Fruit fly (Drosophila melanogaster): ENCODE results near the gene CG13919.

CG13919 gene

dm6 chr3L:1615701-1616100, 29.6 kb upstream of the CG13919 start, which contains the start of gene CG12105:
CG12105 (minus strand) TSS chr3L:1615801.
- TF ChIP-seq az2 (GFP tag; optimal IDR thresholded peaks at IDR 0.05), result no peak
- TF ChIP-seq tap (tag; optimal IDR thresholded peaks at IDR 0.05), result no peak
- TF ChIP-seq BtbVII (GFP tag; optimal IDR thresholded peaks at IDR 0.05), result no peak
- no peak for TF ChIP-seq CoRest (tag; optimal IDR thresholded peaks at IDR 0.05)
- TF ChIP-seq fd3F (GFP tag; optimal IDR thresholded peaks at IDR 0.05), result no peak
- no peak for TF ChIP-seq Dek (tag; optimal IDR thresholded peaks at IDR 0.05)
- no peak for TF ChIP-seq Usf (GFP tag; optimal IDR thresholded peaks at IDR 0.05)
- TF ChIP-seq CG7357 (GFP tag; IDR thresholded peaks at IDR 0.05), result no peak
- no peak for TF ChIP-seq wor (GFP tag; IDR thresholded peaks at IDR 0.05)
- TF ChIP-seq CG16779 (GFP tag; IDR thresholded peaks at IDR 0.05), result no peak
- TF ChIP-seq Elba2 (GFP tag; optimal IDR thresholded peaks at IDR 0.05), result no peak
- TF ChIP-seq dmrt11E (tag; optimal IDR thresholded peaks at IDR 0.05), result no peak
- no peak for TF ChIP-seq CG15073 (GFP tag; optimal IDR thresholded peaks at IDR 0.05)
- TF ChIP-seq CG17328 (GFP tag; IDR thresholded peaks at IDR 0.05), result no peak
- TF ChIP-seq lbe (GFP tag; optimal IDR thresholded peaks at IDR 0.05), result no peak
- TF ChIP-seq nmo (GFP tag; optimal IDR thresholded peaks at IDR 0.05), result no peak

- TF ChIP-seq zen2 (GFP tag; IDR thresholded peaks at IDR 0.05; ENCODE audit: partially characterized antibody) (no peak), oc (tag; optimal IDR thresholded peaks at IDR 0.05) (no peak), CG10267 (tag; optimal IDR thresholded peaks at IDR 0.05) (peak; percentile 39), dm (GFP tag; optimal IDR thresholded peaks at IDR 0.05) (no peak), CG12769 (tag; optimal IDR thresholded peaks at IDR 0.05) (no peak), pita (GFP tag; optimal IDR thresholded peaks at IDR 0.05) (no peak), rib (GFP tag; IDR thresholded peaks at IDR 0.05) (no peak), Ptx1 (GFP tag; IDR thresholded peaks at IDR 0.05) (no peak; the same call in 1 of the 2 replicates), nerfin-2 (GFP tag; IDR thresholded peaks at IDR 0.05; ENCODE audit: partially characterized antibody) (0 out of 2 replicates have a peak, but pooled peaks have one; percentile 16), Dip3 (GFP tag; optimal IDR thresholded peaks at IDR 0.05) (peak; percentile 1), slbo (GFP tag; IDR thresholded peaks at IDR 0.05) (peak; percentile 39; the same call in 1 of the 2 replicates), ab (GFP tag; optimal IDR thresholded peaks at IDR 0.05) (no peak), CG12219 (GFP tag; optimal IDR thresholded peaks at IDR 0.05) (no peak), jumu (GFP tag; optimal IDR thresholded peaks at IDR 0.05) (no peak), CG1603 (tag; optimal IDR thresholded peaks at IDR 0.05) (no peak), CG33213 (GFP tag; optimal IDR thresholded peaks at IDR 0.05) (no peak), gsb-n (tag; optimal IDR thresholded peaks at IDR 0.05) (peak; percentile 83), tio (GFP tag; optimal IDR thresholded peaks at IDR 0.05) (no peak), CG7745 (tag; optimal IDR thresholded peaks at IDR 0.05) (no peak), CG10979 (tag; optimal IDR thresholded peaks at IDR 0.05) (peak; percentile 11), Side (GFP tag; optimal IDR thresholded peaks at IDR 0.05) (no peak), CG7786 (GFP tag; optimal IDR thresholded peaks at IDR 0.05) (no peak), CG16863 (GFP tag; optimal IDR thresholded peaks at IDR 0.05) (no peak), CG17359 (tag; optimal IDR thresholded peaks at IDR 0.05) (no peak), cg (GFP tag; optimal IDR thresholded peaks at IDR 0.05) (no peak), Hr39 (optimal IDR thresholded peaks at IDR 0.05) (no peak), lilli (GFP tag; optimal IDR thresholded peaks at IDR 0.05) (peak; percentile 64), pb (GFP tag; optimal IDR thresholded peaks at IDR 0.05) (no peak), cas (GFP tag; IDR thresholded peaks at IDR 0.05) (no peak), mld (GFP tag; IDR thresholded peaks at IDR 0.05; ENCODE audit: partially characterized antibody) (no peak), gcm (GFP tag; optimal IDR thresholded peaks at IDR 0.05) (no peak), sim (GFP tag; IDR thresholded peaks at IDR 0.05) (no peak), CG31365 (tag; optimal IDR thresholded peaks at IDR 0.05) (no peak), Jarid2 (GFP tag; optimal IDR thresholded peaks at IDR 0.05) (no peak), kah (GFP tag; optimal IDR thresholded peaks at IDR 0.05) (peak; percentile 29)
These were observed 27.0 kb upstream of the CG13919 start, which contains the start of the genes CG13926, ABCB7 and CG33230 for dm6 chr3L:1618116-1618727. CG13926 (minus strand) TSS chr3L:1618158. ABCB7 (plus strand) TSS chr3L:1618414. CG33230 (plus strand) TSS chr3L:1618414.
